Worm (Caenorhabditis elegans) whole organism, young adult: ENCODE data around the gene ZK1240.1.

ENCODE experiments used
- B0035.1 ChIP-seq: sonication (generic microtip); optimal IDR thresholded peaks from 2 replicates; lab custom pipeline; 2016; ENCODE audit warnings: missing genetic modification characterization, mild to moderate bottlenecking, missing compliant biosample characterization, missing genotype, missing genetic modification reagents
- F22D6.2 ChIP-seq: sonication (generic microtip); optimal IDR thresholded peaks from 2 replicates; lab custom pipeline; 2016; ENCODE audit warnings: mild to moderate bottlenecking, missing genetic modification characterization, missing compliant biosample characterization
- F57A8.1 ChIP-seq: fragments of 200-800 bp; sonication (Bioruptor generic); optimal IDR thresholded peaks from 2 replicates; lab custom pipeline; 2018; ENCODE audit warnings: mild to moderate bottlenecking, missing genetic modification characterization, moderate library complexity, missing compliant biosample characterization
- Y79H2A.3 ChIP-seq: fragments of 200-800 bp; sonication (Bioruptor generic); conservative IDR thresholded peaks from 2 replicates; pipeline ENCODE4 v1.3.6; 2022; ENCODE audit warnings: missing genetic modification reagents, missing genetic modification characterization, missing compliant biosample characterization
- ZK185.1 ChIP-seq: sonication (generic microtip); optimal IDR thresholded peaks from 2 replicates; lab custom pipeline; 2016; ENCODE audit warnings: mild to moderate bottlenecking, missing genetic modification characterization, missing compliant biosample characterization; ENCODE audit not compliant: poor library complexity, severe bottlenecking
- ama-1 ChIP-seq, 3 experiments: fragments of 150-350 bp in 1 of 3; sonication (generic microtip) in 2 of 3; optimal IDR thresholded peaks; 2 replicates each; lab custom pipeline; 2014 to 2018; ENCODE audit warnings: missing biosample characterization in 2 of 3, missing genetic modification characterization in 2 of 3, missing genetic modification reagents in 2 of 3
- aptf-2 ChIP-seq: fragments of 200-800 bp; sonication (Bioruptor generic); conservative IDR thresholded peaks from 2 replicates; pipeline ENCODE4 v1.3.6; 2022; ENCODE audit warnings: missing genetic modification reagents, missing genetic modification characterization, missing compliant biosample characterization
- aptf-3 ChIP-seq: fragments of 200-800 bp; sonication (Bioruptor generic); IDR thresholded peaks from 2 replicates; pipeline ENCODE4 v1.3.6; 2022; ENCODE audit warnings: missing genetic modification characterization, missing compliant biosample characterization
- atf-7 ChIP-seq: sonication (generic microtip); optimal IDR thresholded peaks from 2 replicates; lab custom pipeline; 2017; ENCODE audit warnings: mild to moderate bottlenecking, missing genetic modification characterization, missing compliant biosample characterization
- attf-3 ChIP-seq: fragments of 200-800 bp; sonication (Bioruptor generic); conservative IDR thresholded peaks from 2 replicates; pipeline ENCODE4 v1.3.6; 2022; ENCODE audit warnings: missing genetic modification reagents, missing genetic modification characterization, missing compliant biosample characterization
- bed-1 ChIP-seq: fragments of 200-800 bp; sonication (Bioruptor generic); IDR thresholded peaks from 2 replicates; pipeline ENCODE4 v1.3.6; 2022; ENCODE audit warnings: missing genetic modification reagents, missing genetic modification characterization, missing compliant biosample characterization
- bed-2 ChIP-seq: fragments of 200-800 bp; sonication (Bioruptor generic); IDR thresholded peaks from 2 replicates; pipeline ENCODE4 v1.3.6; 2022; ENCODE audit warnings: missing genetic modification reagents, missing genetic modification characterization, missing compliant biosample characterization
- cebp-2 ChIP-seq: fragments of 200-800 bp; sonication (Bioruptor generic); IDR thresholded peaks from 2 replicates; pipeline ENCODE4 v1.3.6; 2022; ENCODE audit warnings: missing genetic modification characterization, missing compliant biosample characterization
- ceh-100 ChIP-seq: fragments of 200-800 bp; sonication (Bioruptor generic); IDR thresholded peaks from 2 replicates; pipeline ENCODE4 v1.3.6; 2022; ENCODE audit warnings: missing genetic modification reagents, missing genetic modification characterization, missing compliant biosample characterization
- ceh-40 ChIP-seq: fragments of 200-800 bp; sonication (Bioruptor generic); IDR thresholded peaks from 2 replicates; pipeline ENCODE4 v1.3.6; 2022; ENCODE audit warnings: missing genetic modification characterization, missing compliant biosample characterization
- ceh-79 ChIP-seq: sonication (generic microtip); optimal IDR thresholded peaks from 2 replicates; lab custom pipeline; 2017; ENCODE audit warnings: mild to moderate bottlenecking, missing genetic modification characterization, missing compliant biosample characterization
- ceh-91 ChIP-seq: fragments of 200-800 bp; sonication (Bioruptor generic); IDR thresholded peaks from 2 replicates; pipeline ENCODE4 v1.3.6; 2022; ENCODE audit warnings: missing genetic modification reagents, missing genetic modification characterization, missing compliant biosample characterization
- chd-7 ChIP-seq: sonication (generic microtip); optimal IDR thresholded peaks from 2 replicates; lab custom pipeline; 2016; ENCODE audit warnings: mild to moderate bottlenecking, missing genetic modification characterization, moderate library complexity, missing compliant biosample characterization
- dpff-1 ChIP-seq: sonication (generic microtip); optimal IDR thresholded peaks from 2 replicates; lab custom pipeline; 2017; ENCODE audit warnings: mild to moderate bottlenecking, missing genetic modification characterization, missing compliant biosample characterization
- efl-1 ChIP-seq: fragments of 150-350 bp; optimal IDR thresholded peaks from 2 replicates; lab custom pipeline; 2014; ENCODE audit warnings: missing biosample characterization, missing genetic modification reagents, missing genetic modification characterization
- egl-44 ChIP-seq: fragments of 200-800 bp; sonication (Bioruptor generic); IDR thresholded peaks from 2 replicates; pipeline ENCODE4 v1.3.6; 2022; ENCODE audit warnings: missing genetic modification reagents, missing genetic modification characterization, missing compliant biosample characterization
- ekl-4 ChIP-seq: fragments of 200-800 bp; sonication (Bioruptor generic); IDR thresholded peaks from 2 replicates; pipeline ENCODE4 v1.3.6; 2022; ENCODE audit warnings: missing genetic modification reagents, missing genetic modification characterization, missing compliant biosample characterization
- fkh-3 ChIP-seq: sonication (generic microtip); optimal IDR thresholded peaks from 2 replicates; lab custom pipeline; 2016; ENCODE audit warnings: mild to moderate bottlenecking, missing genetic modification characterization, missing compliant biosample characterization
- gei-17 ChIP-seq: fragments of 200-800 bp; sonication (Bioruptor generic); optimal IDR thresholded peaks from 2 replicates; lab custom pipeline; 2018; ENCODE audit warnings: mild to moderate bottlenecking, missing genetic modification characterization, missing compliant biosample characterization
- him-1 ChIP-seq: sonication (generic microtip); optimal IDR thresholded peaks from 2 replicates; lab custom pipeline; 2016; ENCODE audit warnings: missing genotype, missing genetic modification reagents, missing genetic modification characterization, missing compliant biosample characterization
- hlh-26 ChIP-seq: fragments of 200-800 bp; sonication (Bioruptor generic); conservative IDR thresholded peaks from 2 replicates; pipeline ENCODE4 v1.3.6; 2022; ENCODE audit warnings: missing genetic modification reagents, missing genetic modification characterization, missing compliant biosample characterization
- hmg-1.2 ChIP-seq: fragments of 200-800 bp; sonication (Bioruptor generic); IDR thresholded peaks from 2 replicates; pipeline ENCODE4 v1.3.6; 2022; ENCODE audit warnings: missing genetic modification reagents, missing genetic modification characterization, missing compliant biosample characterization
- hmg-20 ChIP-seq: fragments of 200-800 bp; sonication (Bioruptor generic); IDR thresholded peaks from 2 replicates; pipeline ENCODE4 v1.3.6; 2022; ENCODE audit warnings: missing genetic modification reagents, missing genetic modification characterization, missing compliant biosample characterization
- hsf-1 ChIP-seq: fragments of 200-800 bp; sonication (Bioruptor generic); IDR thresholded peaks from 2 replicates; pipeline ENCODE4 v1.3.6; 2022; ENCODE audit warnings: missing genetic modification reagents, missing genetic modification characterization, missing compliant biosample characterization
- lag-1 ChIP-seq: fragments of 200-800 bp; sonication (Bioruptor generic); IDR thresholded peaks from 2 replicates; pipeline ENCODE4 v1.3.6; 2022; ENCODE audit warnings: missing genetic modification reagents, missing genetic modification characterization, missing compliant biosample characterization
- lin-26 ChIP-seq: fragments of 200-800 bp; sonication (Bioruptor generic); IDR thresholded peaks from 2 replicates; pipeline ENCODE4 v1.3.6; 2022; ENCODE audit warnings: missing genetic modification reagents, missing genetic modification characterization, missing compliant biosample characterization
- lin-35 ChIP-seq, 3 experiments: fragments of 150-350 bp in 2 of 3; sonication (generic microtip) in 1 of 3; optimal IDR thresholded peaks; 2 replicates each; lab custom pipeline; 2014 to 2018; ENCODE audit warnings: missing biosample characterization in 3 of 3, missing genetic modification characterization in 3 of 3, missing genetic modification reagents in 3 of 3
- lsl-1 ChIP-seq: fragments of 200-800 bp; sonication (Bioruptor generic); optimal IDR thresholded peaks from 2 replicates; lab custom pipeline; 2018; ENCODE audit warnings: mild to moderate bottlenecking, missing genetic modification characterization, moderate library complexity, missing compliant biosample characterization
- madf-3 ChIP-seq: fragments of 200-800 bp; sonication (Bioruptor generic); IDR thresholded peaks from 2 replicates; pipeline ENCODE4 v1.3.6; 2022; ENCODE audit warnings: missing genetic modification reagents, missing genetic modification characterization, missing compliant biosample characterization
- madf-6 ChIP-seq: fragments of 200-800 bp; sonication (Bioruptor generic); IDR thresholded peaks from 2 replicates; pipeline ENCODE4 v1.3.6; 2022; ENCODE audit warnings: missing genetic modification reagents, missing genetic modification characterization, missing compliant biosample characterization
- mel-28 ChIP-seq: sonication (generic microtip); optimal IDR thresholded peaks from 2 replicates; lab custom pipeline; 2016; ENCODE audit warnings: borderline replicate concordance, mild to moderate bottlenecking, missing genetic modification characterization, missing compliant biosample characterization
- mxl-1 ChIP-seq: sonication (generic microtip); optimal IDR thresholded peaks from 2 replicates; lab custom pipeline; 2016; ENCODE audit warnings: missing genetic modification characterization, missing compliant biosample characterization
- nfyb-1 ChIP-seq: fragments of 200-800 bp; sonication (Bioruptor generic); IDR thresholded peaks from 2 replicates; pipeline ENCODE4 v1.3.6; 2022; ENCODE audit warnings: missing genetic modification reagents, missing genetic modification characterization, missing compliant biosample characterization
- nhr-27 ChIP-seq: fragments of 200-800 bp; sonication (Bioruptor generic); optimal IDR thresholded peaks from 2 replicates; lab custom pipeline; 2018; ENCODE audit warnings: mild to moderate bottlenecking, missing genetic modification characterization, moderate library complexity, missing compliant biosample characterization
- nhr-80 ChIP-seq: sonication (generic microtip); optimal IDR thresholded peaks from 2 replicates; lab custom pipeline; 2016; ENCODE audit warnings: missing genetic modification characterization, missing compliant biosample characterization
- sea-2 ChIP-seq: fragments of 200-800 bp; sonication (Bioruptor generic); IDR thresholded peaks from 2 replicates; pipeline ENCODE4 v1.3.6; 2022; ENCODE audit warnings: missing genetic modification characterization, missing compliant biosample characterization
- snpc-1.1 ChIP-seq: sonication (generic microtip); optimal IDR thresholded peaks from 2 replicates; lab custom pipeline; 2017; ENCODE audit warnings: missing genetic modification characterization, mild to moderate bottlenecking, missing compliant biosample characterization, antibody characterized with exemption, moderate library complexity, missing genotype, missing genetic modification reagents; ENCODE audit not compliant: insufficient read depth
- snpc-3.4 ChIP-seq: sonication (generic microtip); optimal IDR thresholded peaks from 2 replicates; lab custom pipeline; 2017; ENCODE audit warnings: missing genetic modification characterization, mild to moderate bottlenecking, missing compliant biosample characterization, antibody characterized with exemption, moderate library complexity, missing genotype, missing genetic modification reagents
- snpc-4 ChIP-seq, 5 experiments: fragments of 150-350 bp in 1 of 5; sonication (generic microtip) in 4 of 5; optimal IDR thresholded peaks; 2 replicates each; lab custom pipeline; 2014 to 2018; ENCODE audit warnings: missing genetic modification characterization in 5 of 5, missing biosample characterization in 3 of 5, antibody characterized with exemption in 2 of 5, mild to moderate bottlenecking in 2 of 5, missing compliant biosample characterization in 2 of 5, missing genotype in 2 of 5, moderate library complexity in 2 of 5, missing genetic modification reagents in 1 of 5
- tlf-1 ChIP-seq: fragments of 200-800 bp; sonication (Bioruptor generic); optimal IDR thresholded peaks from 2 replicates; lab custom pipeline; 2018; ENCODE audit warnings: mild to moderate bottlenecking, missing genetic modification characterization, missing compliant biosample characterization
- zim-3 ChIP-seq: sonication (generic microtip); optimal IDR thresholded peaks from 2 replicates; lab custom pipeline; 2017; ENCODE audit warnings: mild to moderate bottlenecking, missing genetic modification characterization, moderate library complexity, missing compliant biosample characterization
- ztf-18 ChIP-seq: sonication (generic microtip); optimal IDR thresholded peaks from 2 replicates; lab custom pipeline; 2016; ENCODE audit warnings: missing genotype, mild to moderate bottlenecking, missing genetic modification characterization, missing compliant biosample characterization
- ztf-25 ChIP-seq: fragments of 200-800 bp; sonication (Bioruptor generic); IDR thresholded peaks from 2 replicates; pipeline ENCODE4 v1.3.6; 2022; ENCODE audit warnings: missing genetic modification reagents, missing genetic modification characterization, missing compliant biosample characterization

Gene ZK1240.1

ce11 chrII:2378465-2379009 is 49.3 kb downstream of the ZK1240.1 start (continued):
- TF ChIP-seq aptf-2 (GFP tag; lab: Robert Waterston, UW) = no peak
- TF ChIP-seq ceh-91 (GFP tag; lab: Robert Waterston, UW) = no peak
- no peak for TF ChIP-seq lin-35 (GFP tag; optimal IDR thresholded peaks at IDR 0.05; lab: Kevin White, UChicago)
- TF ChIP-seq tlf-1 (GFP tag; lab: Kevin White, UChicago) = peak; percentile 84
- no peak for TF ChIP-seq hmg-1.2
- TF ChIP-seq lag-1 (GFP tag; lab: Robert Waterston, UW) = no peak
- TF ChIP-seq ztf-18 (tag; lab: Kevin White, UChicago) = peak; percentile 12
- peak; percentile 31 for TF ChIP-seq chd-7 (tag; lab: Kevin White, UChicago)
- TF ChIP-seq hlh-26 (GFP tag; lab: Robert Waterston, UW) = no peak
- no peak for TF ChIP-seq ekl-4 (GFP tag; lab: Robert Waterston, UW)
- no peak for TF ChIP-seq ceh-79 (tag; lab: Kevin White, UChicago)
- no peak for TF ChIP-seq dpff-1
- TF ChIP-seq attf-3 (GFP tag; lab: Robert Waterston, UW) = no peak
- no peak for TF ChIP-seq snpc-1.1 (tag; lab: Kevin White, UChicago)
- TF ChIP-seq efl-1 (GFP tag; lab: Kevin White, UChicago) = no peak
- TF ChIP-seq snpc-4 (GFP tag; optimal IDR thresholded peaks at IDR 0.05; lab: Kevin White, UChicago) = no peak
- TF ChIP-seq snpc-4 (tag; optimal IDR thresholded peaks at IDR 0.05; lab: Kevin White, UChicago) = peak in 1 of 4 experiments; percentile 44
- TF ChIP-seq ztf-25 = no peak
- no peak for TF ChIP-seq zim-3
- no peak for TF ChIP-seq hmg-20 (GFP tag; lab: Robert Waterston, UW)
- no peak for TF ChIP-seq lsl-1
- TF ChIP-seq lin-26 (GFP tag; lab: Robert Waterston, UW) = no peak
- TF ChIP-seq fkh-3 = no peak
- TF ChIP-seq Y79H2A.3 (GFP tag; lab: Robert Waterston, UW) = no peak
- TF ChIP-seq sea-2 (GFP tag; lab: Robert Waterston, UW) = no peak
- TF ChIP-seq madf-6 = no peak
- TF ChIP-seq ceh-100 (GFP tag; lab: Robert Waterston, UW) = no peak
- TF ChIP-seq mel-28 = no peak
- no peak for TF ChIP-seq ZK185.1 (tag; lab: Kevin White, UChicago)
- no peak for TF ChIP-seq B0035.1 (tag; lab: Kevin White, UChicago)
- TF ChIP-seq hsf-1 (GFP tag; lab: Robert Waterston, UW) = no peak
- TF ChIP-seq aptf-3 (GFP tag; lab: Robert Waterston, UW) = no peak
- no peak for TF ChIP-seq cebp-2
- TF ChIP-seq F22D6.2 (tag; lab: Kevin White, UChicago) = peak; percentile 86
- TF ChIP-seq ceh-40 (GFP tag; lab: Robert Waterston, UW) = 0 out of 2 replicates have a peak, but pooled peaks have one; percentile 2
- TF ChIP-seq snpc-3.4 (tag; lab: Kevin White, UChicago) = no peak
- no peak for TF ChIP-seq madf-3 (GFP tag; lab: Robert Waterston, UW)
- peak; percentile 91 for TF ChIP-seq nfyb-1 (GFP tag; lab: Robert Waterston, UW)
- no peak for TF ChIP-seq ama-1 (optimal IDR thresholded peaks at IDR 0.05; lab: Kevin White, UChicago)
- TF ChIP-seq ama-1 (GFP tag; optimal IDR thresholded peaks at IDR 0.05; lab: Kevin White, UChicago) = no peak
- no peak for TF ChIP-seq him-1 (tag; lab: Kevin White, UChicago)
- TF ChIP-seq mxl-1 (tag; lab: Kevin White, UChicago) = no peak
- TF ChIP-seq bed-1 (GFP tag; lab: Robert Waterston, UW) = no peak
- no peak for TF ChIP-seq bed-2 (GFP tag; lab: Robert Waterston, UW)
- TF ChIP-seq atf-7 (tag; lab: Kevin White, UChicago) = peak; percentile 99
- no peak for TF ChIP-seq F57A8.1 (GFP tag; lab: Kevin White, UChicago)
- TF ChIP-seq nhr-80 = peak; percentile 100
- no peak for TF ChIP-seq nhr-27 (tag; lab: Kevin White, UChicago)
- TF ChIP-seq gei-17 (GFP tag; lab: Kevin White, UChicago) = peak; percentile 61
- peak; percentile 97 for TF ChIP-seq egl-44 (GFP tag; lab: Robert Waterston, UW)
